Fruit fly (Drosophila melanogaster): Measurements from ENCODE around the gene mas.

DNA sequence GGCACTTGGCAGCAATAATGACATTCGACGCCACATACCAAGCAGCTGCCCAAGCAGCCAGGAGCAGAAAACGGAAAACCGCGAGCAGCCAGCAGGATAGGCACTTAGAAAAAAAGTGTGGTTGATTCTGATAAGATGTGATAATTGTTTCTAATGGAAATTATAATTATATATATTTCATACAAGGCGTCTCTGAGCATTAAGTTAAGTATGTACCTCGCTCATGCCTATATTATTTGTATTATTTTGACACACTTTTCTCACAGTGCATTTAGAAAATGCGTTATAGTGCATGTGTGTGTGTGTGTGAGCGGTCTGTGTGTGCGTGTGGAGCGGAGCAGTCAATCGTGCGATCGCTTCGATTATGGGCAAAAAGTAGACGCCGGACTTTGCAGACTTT lies 8.9 kb downstream of the mas start:
- no peak for TF ChIP-seq CG8478 (optimal IDR thresholded peaks at IDR 0.05)
- no peak for TF ChIP-seq CTCF (optimal IDR thresholded peaks at IDR 0.05)
